Fruit fly (Drosophila melanogaster) whole organism, embryonic: ENCODE results near the gene IntS2.
A peak's percentile ranks its signal among the peaks of the same experiment; 100 is the strongest.

Source experiments
- Adf1 ChIP-seq: fragments of 200-800 bp; sonication (Bioruptor generic); IDR thresholded peaks from 2 replicates; pipeline ENCODE4 v1.3.6; 2022; ENCODE audit warnings: missing biosample characterization, missing genetic modification characterization
- Aef1 ChIP-seq: fragments of 200-800 bp; sonication (Bioruptor generic); IDR thresholded peaks from 3 replicates; pipeline ENCODE4 v1.3.6; 2022; ENCODE audit warnings: missing biosample characterization, missing genetic modification characterization
- Antp ChIP-seq: fragments of 200-800 bp; sonication (Bioruptor generic); optimal IDR thresholded peaks from 3 replicates; lab custom pipeline; 2016; ENCODE audit warnings: missing biosample characterization, missing genetic modification characterization
- Atf-2 ChIP-seq: fragments of 200-800 bp; sonication (Bioruptor generic); optimal IDR thresholded peaks from 2 replicates; lab custom pipeline; 2016; ENCODE audit warnings: missing biosample characterization, missing genetic modification characterization
- CG13775 ChIP-seq: fragments of 200-800 bp; sonication (Bioruptor generic); optimal IDR thresholded peaks from 3 replicates; lab custom pipeline; 2017; ENCODE audit warnings: missing biosample characterization, mild to moderate bottlenecking, missing genetic modification characterization
- CG1602 ChIP-seq: fragments of 200-800 bp; sonication (Bioruptor generic); optimal IDR thresholded peaks from 3 replicates; lab custom pipeline; 2016; ENCODE audit warnings: missing biosample characterization, missing genetic modification characterization
- CG16815 ChIP-seq: fragments of 200-800 bp; sonication (Bioruptor generic); optimal IDR thresholded peaks from 3 replicates; lab custom pipeline; 2017; ENCODE audit warnings: missing biosample characterization, mild to moderate bottlenecking, missing genetic modification characterization
- CG17328 ChIP-seq: fragments of 200-800 bp; sonication (Bioruptor generic); IDR thresholded peaks from 2 replicates; pipeline ENCODE4 v1.3.6; 2022; ENCODE audit warnings: missing biosample characterization, missing genetic modification characterization
- CG1792 ChIP-seq: fragments of 200-800 bp; sonication (Bioruptor generic); optimal IDR thresholded peaks from 2 replicates; lab custom pipeline; 2016; ENCODE audit warnings: missing biosample characterization, missing genetic modification characterization
- CG2199 ChIP-seq: fragments of 200-800 bp; sonication (Bioruptor generic); IDR thresholded peaks from 3 replicates; pipeline ENCODE4 v1.3.6; 2022; ENCODE audit warnings: missing biosample characterization, missing genetic modification characterization
- CG2678 ChIP-seq: fragments of 200-800 bp; sonication (Bioruptor generic); optimal IDR thresholded peaks from 3 replicates; lab custom pipeline; 2019; ENCODE audit warnings: missing biosample characterization, mild to moderate bottlenecking, missing genetic modification characterization, moderate library complexity
- CG32772 ChIP-seq: fragments of 200-800 bp; sonication (Bioruptor generic); IDR thresholded peaks from 2 replicates; pipeline ENCODE4 v1.3.6; 2022; ENCODE audit warnings: missing biosample characterization, missing genetic modification characterization
- CG3726 ChIP-seq: fragments of 200-800 bp; sonication (Bioruptor generic); IDR thresholded peaks from 3 replicates; pipeline ENCODE4, ENCODE4 v1.3.6; 2022; ENCODE audit warnings: missing biosample characterization, missing genetic modification characterization
- CG4282 ChIP-seq: fragments of 200-800 bp; sonication (Bioruptor generic); optimal IDR thresholded peaks from 2 replicates; lab custom pipeline; 2016; ENCODE audit warnings: missing biosample characterization, missing genetic modification characterization
- CG4424 ChIP-seq: fragments of 200-800 bp; sonication (Bioruptor generic); optimal IDR thresholded peaks from 3 replicates; lab custom pipeline; 2016; ENCODE audit warnings: missing biosample characterization, missing genetic modification characterization
- CG7372 ChIP-seq: fragments of 200-800 bp; sonication (Bioruptor generic); IDR thresholded peaks from 2 replicates; pipeline ENCODE4 v1.3.6; 2022; ENCODE audit warnings: missing biosample characterization, missing genetic modification characterization
- CG8359 ChIP-seq: fragments of 200-800 bp; sonication (Bioruptor generic); optimal IDR thresholded peaks from 2 replicates; lab custom pipeline; 2017; ENCODE audit warnings: missing biosample characterization, mild to moderate bottlenecking, missing genetic modification characterization, borderline replicate concordance
- CG8924 ChIP-seq: fragments of 200-800 bp; optimal IDR thresholded peaks from 3 replicates; lab custom pipeline; 2019; ENCODE audit warnings: missing biosample characterization, mild to moderate bottlenecking, missing genetic modification characterization, moderate library complexity
- CTCF ChIP-seq: fragments of 200-800 bp; sonication (Bioruptor generic); optimal IDR thresholded peaks from 2 replicates; lab custom pipeline; 2017; ENCODE audit warnings: missing biosample characterization, mild to moderate bottlenecking, missing genetic modification characterization, moderate library complexity
- Dek ChIP-seq: fragments of 200-800 bp; sonication (Bioruptor generic); optimal IDR thresholded peaks from 3 replicates; lab custom pipeline; 2019; ENCODE audit warnings: missing biosample characterization, mild to moderate bottlenecking, missing genetic modification characterization, moderate library complexity
- Dip2 ChIP-seq: fragments of 200-800 bp; sonication (Bioruptor generic); IDR thresholded peaks from 2 replicates; pipeline ENCODE4 v1.3.6; 2022; ENCODE audit warnings: missing biosample characterization, missing genetic modification characterization
- Fer1 ChIP-seq: fragments of 200-800 bp; sonication (Bioruptor generic); optimal IDR thresholded peaks from 2 replicates; lab custom pipeline; 2017; ENCODE audit warnings: missing biosample characterization, mild to moderate bottlenecking, missing genetic modification characterization
- GATAe ChIP-seq: fragments of 200-800 bp; sonication (Bioruptor generic); conservative IDR thresholded peaks from 2 replicates; pipeline ENCODE4 v1.3.6; 2022; ENCODE audit warnings: missing biosample characterization, missing genetic modification characterization
- H2.0 ChIP-seq: fragments of 200-800 bp; sonication (Bioruptor generic); IDR thresholded peaks from 2 replicates; pipeline ENCODE4 v1.3.6; 2022; ENCODE audit warnings: missing biosample characterization, missing genetic modification characterization
- HLH54F ChIP-seq: fragments of 200-800 bp; sonication (Bioruptor generic); optimal IDR thresholded peaks from 3 replicates; lab custom pipeline; 2016; ENCODE audit warnings: missing biosample characterization, missing genetic modification characterization
- Hey ChIP-seq: fragments of 200-800 bp; sonication (Bioruptor generic); optimal IDR thresholded peaks from 3 replicates; lab custom pipeline; 2018; ENCODE audit warnings: missing biosample characterization, mild to moderate bottlenecking, missing genetic modification characterization
- Jarid2 ChIP-seq: fragments of 200-800 bp; sonication (Bioruptor generic); optimal IDR thresholded peaks from 3 replicates; lab custom pipeline; 2017; ENCODE audit warnings: mild to moderate bottlenecking, missing biosample characterization, missing genetic modification reagents, missing genetic modification characterization
- Lhr ChIP-seq: fragments of 200-800 bp; sonication (Bioruptor generic); optimal IDR thresholded peaks from 3 replicates; lab custom pipeline; 2017; ENCODE audit warnings: mild to moderate bottlenecking, missing biosample characterization, missing genetic modification reagents, missing genetic modification characterization
- Max ChIP-seq: fragments of 200-800 bp; sonication (Bioruptor generic); optimal IDR thresholded peaks from 2 replicates; lab custom pipeline; 2016; ENCODE audit warnings: missing biosample characterization, mild to moderate bottlenecking, missing genetic modification characterization
- NC2β ChIP-seq: fragments of 200-800 bp; sonication (Bioruptor generic); optimal IDR thresholded peaks from 2 replicates; lab custom pipeline; 2016; ENCODE audit warnings: missing biosample characterization, missing genetic modification characterization
- Nf-YC ChIP-seq: fragments of 200-800 bp; optimal IDR thresholded peaks from 3 replicates; lab custom pipeline; 2019; ENCODE audit warnings: missing biosample characterization, mild to moderate bottlenecking, missing genetic modification characterization, moderate library complexity
- Scr ChIP-seq: fragments of 200-800 bp; sonication (Bioruptor generic); IDR thresholded peaks from 2 replicates; pipeline ENCODE4 v1.3.6; 2022; ENCODE audit warnings: missing biosample characterization, missing genetic modification characterization; ENCODE audit not compliant: partially characterized antibody
- Sin3A ChIP-seq: fragments of >200 bp; optimal IDR thresholded peaks from 2 replicates; lab custom pipeline; 2018
- ac ChIP-seq: fragments of 200-800 bp; sonication (Bioruptor generic); optimal IDR thresholded peaks from 3 replicates; lab custom pipeline; 2017; ENCODE audit warnings: missing biosample characterization, mild to moderate bottlenecking, missing genetic modification characterization
- amos ChIP-seq: fragments of 200-800 bp; sonication (Bioruptor generic); IDR thresholded peaks from 2 replicates; pipeline ENCODE4 v1.3.6; 2022; ENCODE audit warnings: missing biosample characterization, missing genetic modification characterization; ENCODE audit not compliant: partially characterized antibody
- cas ChIP-seq: fragments of 200-800 bp; sonication (Bioruptor generic); IDR thresholded peaks from 2 replicates; pipeline ENCODE4 v1.3.6; 2022; ENCODE audit warnings: missing biosample characterization, missing genetic modification characterization
- cato ChIP-seq: fragments of 200-800 bp; sonication (Bioruptor generic); optimal IDR thresholded peaks from 2 replicates; lab custom pipeline; 2016; ENCODE audit warnings: missing biosample characterization, missing genetic modification characterization, borderline replicate concordance
- gsb-n ChIP-seq: fragments of 200-800 bp; sonication (Bioruptor generic); optimal IDR thresholded peaks from 3 replicates; lab custom pipeline; 2018; ENCODE audit warnings: missing biosample characterization, mild to moderate bottlenecking, missing genetic modification characterization
- lilli ChIP-seq: fragments of 200-800 bp; sonication (Bioruptor generic); optimal IDR thresholded peaks from 3 replicates; lab custom pipeline; 2016; ENCODE audit warnings: missing biosample characterization, missing genetic modification characterization
- lola ChIP-seq, 3 experiments: fragments of >200 bp in 2 of 3; fragments of 200-800 bp in 1 of 3; sonication (Bioruptor generic) in 1 of 3; optimal IDR thresholded peaks; 2 replicates each; lab custom pipeline; 2017 to 2019; ENCODE audit warnings: missing biosample characterization in 3 of 3, missing genetic modification characterization in 3 of 3, mild to moderate bottlenecking in 1 of 3, moderate library complexity in 1 of 3
- otp ChIP-seq: fragments of 200-800 bp; sonication (Bioruptor generic); IDR thresholded peaks from 3 replicates; pipeline ENCODE4, ENCODE4 v1.3.6; 2022; ENCODE audit warnings: missing biosample characterization, missing genetic modification characterization
- pfk ChIP-seq: fragments of 200-800 bp; sonication (Bioruptor generic); optimal IDR thresholded peaks from 2 replicates; lab custom pipeline; 2018; ENCODE audit warnings: missing biosample characterization, mild to moderate bottlenecking, missing genetic modification characterization, moderate library complexity
- pho ChIP-seq: fragments of 200-800 bp; sonication (Bioruptor generic); optimal IDR thresholded peaks from 2 replicates; lab custom pipeline; 2016; ENCODE audit warnings: missing biosample characterization, missing genetic modification characterization
- pita ChIP-seq: fragments of 200-800 bp; sonication (Bioruptor generic); optimal IDR thresholded peaks from 2 replicates; lab custom pipeline; 2017; ENCODE audit warnings: missing biosample characterization, mild to moderate bottlenecking, missing genetic modification characterization
- sens ChIP-seq: fragments of 200-800 bp; sonication (Bioruptor generic); peaks from one replicate; lab custom pipeline; 2016; ENCODE audit warnings: missing biosample characterization, missing genetic modification characterization
- tin ChIP-seq: fragments of 200-800 bp; sonication (Bioruptor generic); optimal IDR thresholded peaks from 3 replicates; lab custom pipeline; 2016; ENCODE audit warnings: missing biosample characterization, missing genetic modification characterization
- trem ChIP-seq: fragments of 200-800 bp; optimal IDR thresholded peaks from 3 replicates; lab custom pipeline; 2019; ENCODE audit warnings: missing biosample characterization, mild to moderate bottlenecking, missing genetic modification characterization, moderate library complexity
- tx ChIP-seq: fragments of 200-800 bp; sonication (Bioruptor generic); optimal IDR thresholded peaks from 2 replicates; lab custom pipeline; 2016; ENCODE audit warnings: missing biosample characterization, missing genetic modification characterization
- unc-4 ChIP-seq: fragments of 200-800 bp; sonication (Bioruptor generic); IDR thresholded peaks from 2 replicates; pipeline ENCODE4 v1.3.6; 2022; ENCODE audit warnings: missing biosample characterization, missing genetic modification characterization; ENCODE audit not compliant: partially characterized antibody
- z ChIP-seq: fragments of 200-800 bp; sonication (Bioruptor generic); IDR thresholded peaks from 3 replicates; pipeline ENCODE4 v1.3.6; 2022; ENCODE audit warnings: missing biosample characterization, missing genetic modification characterization

IntS2 gene

dm6 chrX:17629317-17629716 lies 27.3 kb downstream of the IntS2 start, which contains the start of gene CG8326 (continued):
- no peak for TF ChIP-seq cas (GFP tag; lab: Robert Waterston, UW)
- no peak for TF ChIP-seq CG1792
- TF ChIP-seq CG32772 = no peak
- no peak for TF ChIP-seq pho (GFP tag; lab: Kevin White, UChicago)
- TF ChIP-seq Adf1 = no peak
- no peak for TF ChIP-seq CG3726 (GFP tag; lab: Robert Waterston, UW)
- TF ChIP-seq Sin3A (lab: Kevin White, UChicago) = no peak
- TF ChIP-seq pita = peak; percentile 22
- TF ChIP-seq CG2678 (tag; lab: Kevin White, UChicago) = no peak
- TF ChIP-seq tx = no peak
- TF ChIP-seq gsb-n (tag; lab: Kevin White, UChicago) = no peak
- TF ChIP-seq Antp = no peak
- TF ChIP-seq CG4424 (GFP tag; lab: Kevin White, UChicago) = no peak

- no peak for TF ChIP-seq Jarid2 (GFP tag; lab: Kevin White, UChicago)
- no peak for TF ChIP-seq cato (GFP tag; lab: Kevin White, UChicago)
- TF ChIP-seq lola (GFP tag; optimal IDR thresholded peaks at IDR 0.05; lab: Kevin White, UChicago) = no peak
- no peak for TF ChIP-seq GATAe
- TF ChIP-seq ac (GFP tag; lab: Kevin White, UChicago) = no peak
- TF ChIP-seq unc-4 (GFP tag; lab: Robert Waterston, UW) = 0 out of 2 replicates have a peak, but pooled peaks have one; percentile 18
- 0 out of 3 replicates have a peak, but pooled peaks have one; percentile 17 for TF ChIP-seq Aef1 (GFP tag; lab: Robert Waterston, UW)
- peak; percentile 56 for TF ChIP-seq CTCF (GFP tag; lab: Kevin White, UChicago)
- no peak; the same call in 1 of the 2 replicates for TF ChIP-seq Scr (GFP tag; lab: Robert Waterston, UW)
- no peak for TF ChIP-seq NC2β (GFP tag; lab: Kevin White, UChicago)
- 0 out of 2 replicates have a peak, but pooled peaks have one; percentile 23 for TF ChIP-seq amos
- peak; percentile 20 for TF ChIP-seq Lhr (GFP tag; lab: Kevin White, UChicago)
- TF ChIP-seq CG4282 (GFP tag; lab: Kevin White, UChicago) = no peak
- no peak for TF ChIP-seq Dek (tag; lab: Kevin White, UChicago)
- peak; percentile 77 for TF ChIP-seq sens
- no peak for TF ChIP-seq CG3726 (GFP tag; lab: Robert Waterston, UW)
- TF ChIP-seq CG13775 = no peak
- no peak for TF ChIP-seq CG2199 (GFP tag; lab: Robert Waterston, UW)
- no peak for TF ChIP-seq HLH54F (GFP tag; lab: Kevin White, UChicago)
- peak; percentile 29 for TF ChIP-seq Nf-YC (tag; lab: Kevin White, UChicago)
- no peak for TF ChIP-seq otp (GFP tag; lab: Robert Waterston, UW)
- peak; percentile 47 for TF ChIP-seq Max (GFP tag; lab: Kevin White, UChicago)
- TF ChIP-seq CG7372 (GFP tag; lab: Robert Waterston, UW) = no peak
- TF ChIP-seq z (GFP tag; lab: Robert Waterston, UW) = no peak
- no peak for TF ChIP-seq tin (GFP tag; lab: Kevin White, UChicago)
- TF ChIP-seq trem (tag; lab: Kevin White, UChicago) = peak; percentile 7
- no peak for TF ChIP-seq CG17328
- peak; percentile 20 for TF ChIP-seq lilli (GFP tag; lab: Kevin White, UChicago)
- TF ChIP-seq pfk (GFP tag; lab: Kevin White, UChicago) = no peak
- no peak for TF ChIP-seq CG8359 (GFP tag; lab: Kevin White, UChicago)
- TF ChIP-seq CG8924 (tag; lab: Kevin White, UChicago) = peak; percentile 68
- TF ChIP-seq Hey (tag; lab: Kevin White, UChicago) = no peak
- TF ChIP-seq H2.0 (GFP tag; lab: Robert Waterston, UW) = no peak
- TF ChIP-seq Fer1 (GFP tag; lab: Kevin White, UChicago) = peak; percentile 9
- no peak for TF ChIP-seq Atf-2 (GFP tag; lab: Kevin White, UChicago)
- no peak for TF ChIP-seq Dip2
- TF ChIP-seq CG16815 (GFP tag; lab: Kevin White, UChicago) = no peak
- no peak for TF ChIP-seq CG1602 (GFP tag; lab: Kevin White, UChicago)
Observed at dm6 chrX:17627090-17627992, 29.3 kb downstream of the IntS2 start, which contains the start of gene stas. TSS of gene stas (minus strand) at chrX:17627895.
